Worm (Caenorhabditis elegans) whole organism, young adult: ENCODE results near the gene cnep-1.
A peak's percentile ranks its signal among the peaks of the same experiment; 100 is the strongest.

Experiments used
- B0035.1 ChIP-seq: sonication (generic microtip); optimal IDR thresholded peaks from 2 replicates; lab custom pipeline; 2016; ENCODE audit warnings: missing genetic modification characterization, mild to moderate bottlenecking, missing compliant biosample characterization, missing genotype, missing genetic modification reagents
- B0336.3 ChIP-seq: fragments of 200-800 bp; sonication (Bioruptor generic); IDR thresholded peaks from 2 replicates; pipeline ENCODE4 v1.3.6; 2022; ENCODE audit warnings: missing genetic modification characterization, missing compliant biosample characterization
- F49E8.2 ChIP-seq: sonication (generic microtip); optimal IDR thresholded peaks from 3 replicates; lab custom pipeline; 2017; ENCODE audit warnings: missing genetic modification characterization, mild to moderate bottlenecking, missing compliant biosample characterization, antibody characterized with exemption, moderate library complexity; ENCODE audit not compliant: insufficient read depth
- F57C9.4 ChIP-seq: sonication (generic microtip); optimal IDR thresholded peaks from 2 replicates; lab custom pipeline; 2017; ENCODE audit warnings: mild to moderate bottlenecking, missing genetic modification characterization, missing compliant biosample characterization
- K11D2.4 ChIP-seq: fragments of 200-800 bp; sonication (Bioruptor generic); IDR thresholded peaks from 2 replicates; pipeline ENCODE4 v1.3.6; 2022; ENCODE audit warnings: missing genetic modification reagents, missing genetic modification characterization, missing compliant biosample characterization
- K12H6.12 ChIP-seq: fragments of 200-800 bp; sonication (Bioruptor generic); optimal IDR thresholded peaks from 2 replicates; lab custom pipeline; 2018; ENCODE audit warnings: mild to moderate bottlenecking, missing genetic modification characterization, missing compliant biosample characterization
- Y53F4B.3 ChIP-seq: fragments of 200-800 bp; sonication (Bioruptor generic); IDR thresholded peaks from 2 replicates; pipeline ENCODE4 v1.3.6; 2022; ENCODE audit warnings: missing genetic modification reagents, missing genetic modification characterization, missing compliant biosample characterization
- akir-1 ChIP-seq: fragments of 200-800 bp; sonication (Bioruptor generic); optimal IDR thresholded peaks from 2 replicates; lab custom pipeline; 2018; ENCODE audit warnings: mild to moderate bottlenecking, missing genetic modification characterization, moderate library complexity, missing compliant biosample characterization
- ama-1 ChIP-seq, 3 experiments: fragments of 150-350 bp in 1 of 3; sonication (generic microtip) in 2 of 3; optimal IDR thresholded peaks; 2 replicates each; lab custom pipeline; 2014 to 2018; ENCODE audit warnings: missing biosample characterization in 2 of 3, missing genetic modification characterization in 2 of 3, missing genetic modification reagents in 2 of 3
- aptf-2 ChIP-seq: fragments of 200-800 bp; sonication (Bioruptor generic); conservative IDR thresholded peaks from 2 replicates; pipeline ENCODE4 v1.3.6; 2022; ENCODE audit warnings: missing genetic modification reagents, missing genetic modification characterization, missing compliant biosample characterization
- aptf-3 ChIP-seq: fragments of 200-800 bp; sonication (Bioruptor generic); IDR thresholded peaks from 2 replicates; pipeline ENCODE4 v1.3.6; 2022; ENCODE audit warnings: missing genetic modification characterization, missing compliant biosample characterization
- atf-7 ChIP-seq: sonication (generic microtip); optimal IDR thresholded peaks from 2 replicates; lab custom pipeline; 2017; ENCODE audit warnings: mild to moderate bottlenecking, missing genetic modification characterization, missing compliant biosample characterization
- athp-1 ChIP-seq: sonication (generic microtip); optimal IDR thresholded peaks from 2 replicates; lab custom pipeline; 2017; ENCODE audit warnings: mild to moderate bottlenecking, missing genetic modification characterization, missing compliant biosample characterization
- attf-6 ChIP-seq: fragments of 200-800 bp; sonication (Bioruptor generic); IDR thresholded peaks from 2 replicates; pipeline ENCODE4 v1.3.6; 2022; ENCODE audit warnings: missing genetic modification reagents, missing genetic modification characterization, missing compliant biosample characterization
- ceh-100 ChIP-seq: fragments of 200-800 bp; sonication (Bioruptor generic); IDR thresholded peaks from 2 replicates; pipeline ENCODE4 v1.3.6; 2022; ENCODE audit warnings: missing genetic modification reagents, missing genetic modification characterization, missing compliant biosample characterization
- ceh-79 ChIP-seq: sonication (generic microtip); optimal IDR thresholded peaks from 2 replicates; lab custom pipeline; 2017; ENCODE audit warnings: mild to moderate bottlenecking, missing genetic modification characterization, missing compliant biosample characterization
- ets-4 ChIP-seq: fragments of 200-800 bp; sonication (Bioruptor generic); optimal IDR thresholded peaks from 2 replicates; lab custom pipeline; 2018; ENCODE audit warnings: mild to moderate bottlenecking, missing genetic modification characterization, missing compliant biosample characterization
- fkh-3 ChIP-seq: sonication (generic microtip); optimal IDR thresholded peaks from 2 replicates; lab custom pipeline; 2016; ENCODE audit warnings: mild to moderate bottlenecking, missing genetic modification characterization, missing compliant biosample characterization
- him-1 ChIP-seq: sonication (generic microtip); optimal IDR thresholded peaks from 2 replicates; lab custom pipeline; 2016; ENCODE audit warnings: missing genotype, missing genetic modification reagents, missing genetic modification characterization, missing compliant biosample characterization
- hmg-1.2 ChIP-seq: fragments of 200-800 bp; sonication (Bioruptor generic); IDR thresholded peaks from 2 replicates; pipeline ENCODE4 v1.3.6; 2022; ENCODE audit warnings: missing genetic modification reagents, missing genetic modification characterization, missing compliant biosample characterization
- lag-1 ChIP-seq: fragments of 200-800 bp; sonication (Bioruptor generic); IDR thresholded peaks from 2 replicates; pipeline ENCODE4 v1.3.6; 2022; ENCODE audit warnings: missing genetic modification reagents, missing genetic modification characterization, missing compliant biosample characterization
- let-526 ChIP-seq: fragments of 200-800 bp; sonication (Bioruptor generic); IDR thresholded peaks from 2 replicates; pipeline ENCODE4 v1.3.6; 2022; ENCODE audit warnings: missing genetic modification reagents, missing genetic modification characterization, missing compliant biosample characterization
- lin-35 ChIP-seq, 3 experiments: fragments of 150-350 bp in 2 of 3; sonication (generic microtip) in 1 of 3; optimal IDR thresholded peaks; 2 replicates each; lab custom pipeline; 2014 to 2018; ENCODE audit warnings: missing biosample characterization in 3 of 3, missing genetic modification characterization in 3 of 3, missing genetic modification reagents in 3 of 3
- lir-1 ChIP-seq: fragments of 200-800 bp; sonication (Bioruptor generic); conservative IDR thresholded peaks from 2 replicates; pipeline ENCODE4 v1.3.6; 2022; ENCODE audit warnings: missing genetic modification reagents, missing genetic modification characterization, missing compliant biosample characterization
- lsy-27 ChIP-seq: sonication (generic microtip); optimal IDR thresholded peaks from 2 replicates; lab custom pipeline; 2017; ENCODE audit warnings: missing genetic modification characterization, mild to moderate bottlenecking, missing compliant biosample characterization, antibody characterized with exemption, missing genotype, borderline replicate concordance; ENCODE audit not compliant: insufficient read depth
- madf-10 ChIP-seq: sonication (generic microtip); optimal IDR thresholded peaks from 2 replicates; lab custom pipeline; 2016; ENCODE audit warnings: mild to moderate bottlenecking, missing genetic modification characterization, missing compliant biosample characterization
- mcd-1 ChIP-seq: fragments of 200-800 bp; sonication (Bioruptor generic); IDR thresholded peaks from 2 replicates; pipeline ENCODE4 v1.3.6; 2022; ENCODE audit warnings: missing genetic modification reagents, missing genetic modification characterization, missing compliant biosample characterization
- mel-28 ChIP-seq: sonication (generic microtip); optimal IDR thresholded peaks from 2 replicates; lab custom pipeline; 2016; ENCODE audit warnings: borderline replicate concordance, mild to moderate bottlenecking, missing genetic modification characterization, missing compliant biosample characterization
- nhr-179 ChIP-seq: sonication (generic microtip); optimal IDR thresholded peaks from 2 replicates; lab custom pipeline; 2016; ENCODE audit warnings: mild to moderate bottlenecking, missing genetic modification characterization, missing compliant biosample characterization
- nhr-27 ChIP-seq: fragments of 200-800 bp; sonication (Bioruptor generic); optimal IDR thresholded peaks from 2 replicates; lab custom pipeline; 2018; ENCODE audit warnings: mild to moderate bottlenecking, missing genetic modification characterization, moderate library complexity, missing compliant biosample characterization
- pbrm-1 ChIP-seq: fragments of 200-800 bp; sonication (Bioruptor generic); IDR thresholded peaks from 2 replicates; pipeline ENCODE4 v1.3.6; 2022; ENCODE audit warnings: missing genetic modification reagents, missing genetic modification characterization, missing compliant biosample characterization
- rec-8 ChIP-seq, 2 experiments: sonication (generic microtip); optimal IDR thresholded peaks; 2 replicates each; lab custom pipeline; 2016; ENCODE audit warnings: mild to moderate bottlenecking in 2 of 2, missing genetic modification characterization in 2 of 2, missing genetic modification reagents in 2 of 2, missing genotype in 2 of 2, missing biosample characterization in 1 of 2, missing compliant biosample characterization in 1 of 2, moderate library complexity in 1 of 2
- repo-1 ChIP-seq: sonication (generic microtip); optimal IDR thresholded peaks from 2 replicates; lab custom pipeline; 2017; ENCODE audit warnings: mild to moderate bottlenecking, missing genetic modification characterization, missing compliant biosample characterization
- rpc-1 ChIP-seq, 2 experiments: fragments of 150-350 bp in 1 of 2; sonication (generic microtip) in 1 of 2; optimal IDR thresholded peaks; 2 replicates each; lab custom pipeline; 2014 to 2018; ENCODE audit warnings: missing biosample characterization in 1 of 2, missing genetic modification characterization in 1 of 2, missing genetic modification reagents in 1 of 2, missing genotype in 1 of 2
- snpc-1.1 ChIP-seq: sonication (generic microtip); optimal IDR thresholded peaks from 2 replicates; lab custom pipeline; 2017; ENCODE audit warnings: missing genetic modification characterization, mild to moderate bottlenecking, missing compliant biosample characterization, antibody characterized with exemption, moderate library complexity, missing genotype, missing genetic modification reagents; ENCODE audit not compliant: insufficient read depth
- snpc-1.3 ChIP-seq: sonication (generic microtip); optimal IDR thresholded peaks from 2 replicates; lab custom pipeline; 2017; ENCODE audit warnings: missing genetic modification characterization, mild to moderate bottlenecking, missing compliant biosample characterization, antibody characterized with exemption, moderate library complexity, missing genotype, missing genetic modification reagents; ENCODE audit not compliant: insufficient read depth
- tbx-9 ChIP-seq: sonication (generic microtip); optimal IDR thresholded peaks from 2 replicates; lab custom pipeline; 2016; ENCODE audit warnings: borderline replicate concordance, missing genetic modification characterization, inconsistent platforms, missing compliant biosample characterization
- unc-130 ChIP-seq: sonication (generic microtip); optimal IDR thresholded peaks from 2 replicates; lab custom pipeline; 2016; ENCODE audit warnings: missing genetic modification reagents, missing genetic modification characterization, missing compliant biosample characterization
- unc-62 ChIP-seq: fragments of 150-350 bp; optimal IDR thresholded peaks from 2 replicates; lab custom pipeline; 2014; ENCODE audit warnings: missing biosample characterization, missing genetic modification reagents, missing genetic modification characterization
- ztf-22 ChIP-seq: fragments of 200-800 bp; sonication (Bioruptor generic); optimal IDR thresholded peaks from 2 replicates; lab custom pipeline; 2018; ENCODE audit warnings: mild to moderate bottlenecking, missing genetic modification characterization, moderate library complexity, missing compliant biosample characterization
- ztf-28 ChIP-seq: fragments of 200-800 bp; sonication (Bioruptor generic); IDR thresholded peaks from 2 replicates; pipeline ENCODE4 v1.3.6; 2022; ENCODE audit warnings: missing genetic modification reagents, missing genetic modification characterization, missing compliant biosample characterization
- ztf-3 ChIP-seq: fragments of 200-800 bp; sonication (Bioruptor generic); optimal IDR thresholded peaks from 2 replicates; lab custom pipeline; 2018; ENCODE audit warnings: mild to moderate bottlenecking, missing genetic modification characterization, missing compliant biosample characterization

The cnep-1 gene

DNA sequence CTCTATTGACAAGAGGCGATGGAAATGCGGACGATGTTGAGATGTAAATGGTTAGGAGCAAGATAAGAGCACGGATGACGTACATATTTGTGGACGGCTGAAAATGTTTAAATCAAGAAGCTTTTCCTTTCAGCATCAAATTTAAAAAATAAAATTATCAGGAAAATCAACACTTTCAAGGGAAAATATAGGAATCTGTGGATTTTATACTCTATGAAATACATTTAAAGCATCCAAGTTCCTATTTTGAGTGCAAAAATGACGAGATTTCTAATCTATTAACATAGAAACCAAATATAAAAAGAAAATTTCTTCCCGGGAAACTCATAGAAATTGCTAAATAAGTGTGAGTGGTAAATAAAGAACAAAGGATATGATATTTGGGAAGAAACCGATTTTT, 3.9 kb downstream of the cnep-1 start, which contains the start of gene F45E12.6:
F45E12.6 (minus strand) TSS at position 101 of the 400 bp plus-strand sequence.
- TF ChIP-seq unc-130 (GFP tag; lab: Kevin White, UChicago), result no peak
- no peak for TF ChIP-seq hmg-1.2 (GFP tag; lab: Robert Waterston, UW)
- no peak for TF ChIP-seq lir-1 (GFP tag; lab: Robert Waterston, UW)
- TF ChIP-seq him-1 (tag; lab: Kevin White, UChicago), result no peak
- no peak for TF ChIP-seq mel-28 (tag; lab: Kevin White, UChicago)
- no peak for TF ChIP-seq ztf-28 (GFP tag; lab: Robert Waterston, UW)
- TF ChIP-seq ama-1 (optimal IDR thresholded peaks at IDR 0.05; lab: Kevin White, UChicago), result no peak
- TF ChIP-seq ama-1 (GFP tag; optimal IDR thresholded peaks at IDR 0.05; lab: Kevin White, UChicago), result no peak
- TF ChIP-seq nhr-27 (tag; lab: Kevin White, UChicago), result no peak
- TF ChIP-seq Y53F4B.3 (GFP tag; lab: Robert Waterston, UW), result no peak
- no peak for TF ChIP-seq ztf-22
- no peak for TF ChIP-seq ztf-3 (GFP tag; lab: Kevin White, UChicago)
- no peak for TF ChIP-seq ets-4

DNA sequence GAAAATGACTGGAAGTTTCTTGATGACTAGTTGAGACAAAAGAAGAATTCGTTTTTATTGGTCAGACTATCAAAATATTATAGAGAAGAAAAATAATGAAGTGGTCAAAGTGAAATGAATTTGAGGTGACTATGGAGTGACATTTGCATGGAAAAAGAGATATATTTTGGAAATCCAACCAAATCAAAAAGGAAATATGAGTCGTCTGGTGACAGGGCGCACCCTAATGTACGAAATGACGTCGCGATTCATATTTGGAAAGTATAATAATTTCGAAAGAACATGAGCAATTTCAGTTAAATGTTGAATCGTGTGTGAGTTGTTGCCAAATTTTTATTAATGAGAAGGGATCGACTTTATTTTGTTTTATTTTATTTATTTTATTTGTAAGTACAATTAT, 7.3 kb downstream of the cnep-1 start, which contains the start of gene F21D12.2:
F21D12.2 (plus strand) TSS at position 301 of the 400 bp plus-strand sequence.
- no peak for TF ChIP-seq snpc-1.3 (tag; lab: Kevin White, UChicago)
- TF ChIP-seq aptf-2 (GFP tag; lab: Robert Waterston, UW), result no peak
- no peak for TF ChIP-seq F49E8.2 (tag; lab: Kevin White, UChicago)
- TF ChIP-seq rpc-1 (optimal IDR thresholded peaks at IDR 0.05; lab: Kevin White, UChicago), result no peak
- no peak for TF ChIP-seq rpc-1 (tag; optimal IDR thresholded peaks at IDR 0.05; lab: Kevin White, UChicago)
- no peak for TF ChIP-seq ztf-28 (GFP tag; lab: Robert Waterston, UW)
- TF ChIP-seq madf-10 (tag; lab: Kevin White, UChicago), result no peak
- no peak for TF ChIP-seq B0336.3 (GFP tag; lab: Robert Waterston, UW)
- no peak for TF ChIP-seq akir-1 (GFP tag; lab: Kevin White, UChicago)
- no peak for TF ChIP-seq ama-1 (optimal IDR thresholded peaks at IDR 0.05; lab: Kevin White, UChicago)
- no peak for TF ChIP-seq ama-1 (GFP tag; optimal IDR thresholded peaks at IDR 0.05; lab: Kevin White, UChicago)
- no peak for TF ChIP-seq nhr-179 (tag; lab: Kevin White, UChicago)
- no peak for TF ChIP-seq lin-35 (GFP tag; optimal IDR thresholded peaks at IDR 0.05; lab: Kevin White, UChicago)
- TF ChIP-seq atf-7, result no peak
- TF ChIP-seq lsy-27 (tag; lab: Kevin White, UChicago), result no peak
- no peak for TF ChIP-seq attf-6 (GFP tag; lab: Robert Waterston, UW)
- TF ChIP-seq fkh-3 (tag; lab: Kevin White, UChicago), result no peak
- TF ChIP-seq rec-8 (tag; optimal IDR thresholded peaks at IDR 0.05; lab: Kevin White, UChicago), result no peak
- TF ChIP-seq ztf-3 (GFP tag; lab: Kevin White, UChicago), result no peak
- TF ChIP-seq ceh-79 (tag; lab: Kevin White, UChicago), result no peak
- TF ChIP-seq let-526 (GFP tag; lab: Robert Waterston, UW), result no peak
- no peak for TF ChIP-seq K11D2.4

ce11 chrII:7319471-7319870, 9.3 kb downstream of the cnep-1 start:
- peak; percentile 67 for TF ChIP-seq repo-1 (tag; lab: Kevin White, UChicago)
- TF ChIP-seq aptf-3, result 0 out of 2 replicates have a peak, but pooled peaks have one; percentile 82
- no peak for TF ChIP-seq lag-1
- TF ChIP-seq K12H6.12 (tag; lab: Kevin White, UChicago), result peak; percentile 63
- TF ChIP-seq ama-1 (optimal IDR thresholded peaks at IDR 0.05; lab: Kevin White, UChicago), result no peak
- TF ChIP-seq ama-1 (GFP tag; optimal IDR thresholded peaks at IDR 0.05; lab: Kevin White, UChicago), result peak in 1 of 2 experiments; percentile 25
- no peak for TF ChIP-seq tbx-9
- peak; percentile 62 for TF ChIP-seq athp-1 (tag; lab: Kevin White, UChicago)
- peak; percentile 58; the same call in 1 of the 2 replicates for TF ChIP-seq pbrm-1 (GFP tag; lab: Robert Waterston, UW)
- TF ChIP-seq B0035.1, result peak; percentile 18
- TF ChIP-seq F57C9.4, result peak; percentile 19
- no peak for TF ChIP-seq mcd-1
- TF ChIP-seq B0336.3 (GFP tag; lab: Robert Waterston, UW), result 0 out of 2 replicates have a peak, but pooled peaks have one; percentile 23
- TF ChIP-seq snpc-1.1 (tag; lab: Kevin White, UChicago), result no peak
- TF ChIP-seq ceh-100 (GFP tag; lab: Robert Waterston, UW), result peak; percentile 46; the same call in 1 of the 2 replicates
- peak; percentile 73 for TF ChIP-seq fkh-3 (tag; lab: Kevin White, UChicago)
- TF ChIP-seq unc-62, result no peak
- TF ChIP-seq lin-35 (GFP tag; optimal IDR thresholded peaks at IDR 0.05; lab: Kevin White, UChicago), result peak in 1 of 3 experiments; percentile 14
